Worm (Caenorhabditis elegans) whole organism, L3 larva: ENCODE data around the gene ppk-3.

Experiments
- ZK546.5 ChIP-seq: sonication (generic microtip); optimal IDR thresholded peaks from 2 replicates; lab custom pipeline; 2017; ENCODE audit warnings: missing biosample characterization, missing genetic modification characterization
- aly-2 ChIP-seq: fragments of 150-350 bp; optimal IDR thresholded peaks from 2 replicates; lab custom pipeline; 2014; ENCODE audit warnings: missing biosample characterization, missing genetic modification characterization
- ceh-28 ChIP-seq: fragments of 150-350 bp; optimal IDR thresholded peaks from 2 replicates; lab custom pipeline; 2014; ENCODE audit warnings: missing biosample characterization, missing genetic modification reagents, missing genetic modification characterization
- daf-12 ChIP-seq: fragments of 150-350 bp; optimal IDR thresholded peaks from 2 replicates; lab custom pipeline; 2014; ENCODE audit warnings: missing biosample characterization, missing genetic modification reagents, missing genetic modification characterization
- egl-27 ChIP-seq: sonication (generic microtip); optimal IDR thresholded peaks from 4 replicates; lab custom pipeline; 2017; ENCODE audit warnings: missing biosample characterization, missing genetic modification reagents, missing genetic modification characterization
- egl-5 ChIP-seq: fragments of 150-350 bp; optimal IDR thresholded peaks from 2 replicates; lab custom pipeline; 2017; ENCODE audit warnings: missing biosample characterization, missing genetic modification reagents, missing genetic modification characterization, inconsistent platforms
- elt-1 ChIP-seq: fragments of 150-350 bp; optimal IDR thresholded peaks from 2 replicates; lab custom pipeline; 2014; ENCODE audit warnings: missing biosample characterization, missing genetic modification characterization
- elt-2 ChIP-seq: sonication (generic microtip); optimal IDR thresholded peaks from 2 replicates; lab custom pipeline; 2016; ENCODE audit warnings: missing genetic modification reagents, mild to moderate bottlenecking, missing genetic modification characterization, missing compliant biosample characterization
- eor-1 ChIP-seq, 2 experiments: fragments of 150-350 bp; optimal IDR thresholded peaks; 2 replicates each; lab custom pipeline; 2014 to 2018; ENCODE audit warnings: missing biosample characterization in 2 of 2, missing genetic modification characterization in 2 of 2
- fkh-2 ChIP-seq: fragments of 150-350 bp; optimal IDR thresholded peaks from 2 replicates; lab custom pipeline; 2014; ENCODE audit warnings: missing biosample characterization, missing genetic modification reagents, missing genetic modification characterization
- fos-1 ChIP-seq: fragments of 150-350 bp; optimal IDR thresholded peaks from 2 replicates; lab custom pipeline; 2014; ENCODE audit warnings: missing biosample characterization, missing genetic modification characterization
- jun-1 ChIP-seq: fragments of 150-350 bp; optimal IDR thresholded peaks from 2 replicates; lab custom pipeline; 2014; ENCODE audit warnings: missing biosample characterization, missing genetic modification reagents, missing genetic modification characterization
- lin-15B ChIP-seq: fragments of 150-350 bp; optimal IDR thresholded peaks from 2 replicates; lab custom pipeline; 2014; ENCODE audit warnings: missing biosample characterization, missing genetic modification characterization
- lin-39 ChIP-seq: fragments of 150-350 bp; optimal IDR thresholded peaks from 2 replicates; lab custom pipeline; 2018; ENCODE audit warnings: missing biosample characterization, missing genetic modification reagents, missing genetic modification characterization
- lsy-12 ChIP-seq: sonication (generic microtip); optimal IDR thresholded peaks from 2 replicates; lab custom pipeline; 2016; ENCODE audit warnings: mild to moderate bottlenecking, missing genetic modification characterization, missing compliant biosample characterization
- mdl-1 ChIP-seq: fragments of 150-350 bp; optimal IDR thresholded peaks from 2 replicates; lab custom pipeline; 2014; ENCODE audit warnings: missing biosample characterization, missing genetic modification characterization
- mml-1 ChIP-seq: fragments of 150-350 bp; sonication (generic microtip); optimal IDR thresholded peaks from 3 replicates; lab custom pipeline; 2014; ENCODE audit warnings: missing biosample characterization, missing genetic modification characterization
- nfya-1 ChIP-seq: sonication (generic microtip); optimal IDR thresholded peaks from 2 replicates; lab custom pipeline; 2017; ENCODE audit warnings: missing genetic modification characterization, mild to moderate bottlenecking, missing compliant biosample characterization, antibody characterized with exemption, moderate library complexity; ENCODE audit not compliant: insufficient read depth
- nhr-11 ChIP-seq: fragments of 150-350 bp; optimal IDR thresholded peaks from 2 replicates; lab custom pipeline; 2014; ENCODE audit warnings: missing biosample characterization, missing genetic modification characterization
- nhr-23 ChIP-seq: fragments of 150-350 bp; optimal IDR thresholded peaks from 2 replicates; lab custom pipeline; 2014; ENCODE audit warnings: missing biosample characterization, missing genetic modification reagents, missing genetic modification characterization
- nhr-237 ChIP-seq: fragments of 150-350 bp; optimal IDR thresholded peaks from 2 replicates; lab custom pipeline; 2014; ENCODE audit warnings: missing biosample characterization, missing genetic modification characterization
- nhr-43 ChIP-seq: sonication (generic microtip); optimal IDR thresholded peaks from 2 replicates; lab custom pipeline; 2016; ENCODE audit warnings: mild to moderate bottlenecking, missing genetic modification characterization, missing compliant biosample characterization; ENCODE audit not compliant: poor library complexity, severe bottlenecking
- nhr-67 ChIP-seq: fragments of 150-350 bp; optimal IDR thresholded peaks from 2 replicates; lab custom pipeline; 2014; ENCODE audit warnings: missing biosample characterization, missing genetic modification characterization
- nhr-77 ChIP-seq: fragments of 150-350 bp; optimal IDR thresholded peaks from 2 replicates; lab custom pipeline; 2014; ENCODE audit warnings: missing biosample characterization, missing genetic modification characterization
- pha-4 ChIP-seq: fragments of 150-350 bp; optimal IDR thresholded peaks from 2 replicates; lab custom pipeline; 2014; ENCODE audit warnings: missing biosample characterization, missing genetic modification reagents, missing genetic modification characterization
- pqm-1 ChIP-seq: fragments of 150-350 bp; optimal IDR thresholded peaks from 2 replicates; lab custom pipeline; 2017; ENCODE audit warnings: missing biosample characterization, missing genetic modification characterization, inconsistent platforms
- sea-2 ChIP-seq: fragments of 150-350 bp; sonication (generic microtip); optimal IDR thresholded peaks from 4 replicates; lab custom pipeline; 2014; ENCODE audit warnings: missing biosample characterization, missing genetic modification reagents, missing genetic modification characterization
- skn-1 ChIP-seq: fragments of 150-350 bp; optimal IDR thresholded peaks from 2 replicates; lab custom pipeline; 2014; ENCODE audit warnings: missing biosample characterization, missing genetic modification characterization
- snpc-4 ChIP-seq: fragments of 150-350 bp; optimal IDR thresholded peaks from 2 replicates; lab custom pipeline; 2014; ENCODE audit warnings: missing biosample characterization, missing genetic modification characterization
- tbx-2 ChIP-seq: sonication (generic microtip); optimal IDR thresholded peaks from 2 replicates; lab custom pipeline; 2016; ENCODE audit warnings: mild to moderate bottlenecking, missing genetic modification characterization, missing compliant biosample characterization
- unc-39 ChIP-seq: sonication (generic microtip); optimal IDR thresholded peaks from 4 replicates; lab custom pipeline; 2017; ENCODE audit warnings: missing biosample characterization, missing genetic modification characterization
- unc-62 ChIP-seq: fragments of 150-350 bp; sonication (generic microtip); optimal IDR thresholded peaks from 4 replicates; lab custom pipeline; 2014; ENCODE audit warnings: missing biosample characterization, missing genetic modification reagents, missing genetic modification characterization
- zag-1 ChIP-seq: fragments of 150-350 bp; optimal IDR thresholded peaks from 2 replicates; lab custom pipeline; 2014; ENCODE audit warnings: missing biosample characterization, missing genetic modification characterization
- ztf-11 ChIP-seq: fragments of 150-350 bp; optimal IDR thresholded peaks from 2 replicates; lab custom pipeline; 2014; ENCODE audit warnings: missing biosample characterization, missing genetic modification characterization
- ztf-4 ChIP-seq: fragments of 150-350 bp; optimal IDR thresholded peaks from 2 replicates; lab custom pipeline; 2014; ENCODE audit warnings: missing biosample characterization, missing genetic modification characterization

ppk-3 gene

ce11 chrX:12989205-12989604, 13.8 kb upstream of the ppk-3 start, which contains the start of gene F11C1.7:
TSS of gene F11C1.7 (plus strand) at chrX:12989344.
- TF ChIP-seq egl-27 (tag; lab: Kevin White, UChicago) (no peak), nfya-1 (tag; lab: Kevin White, UChicago) (peak; percentile 46), egl-5 (tag; lab: Kevin White, UChicago) (peak; percentile 26), ztf-4 (tag; lab: Kevin White, UChicago) (no peak), elt-1 (tag; lab: Kevin White, UChicago) (no peak), lin-39 (tag; lab: Kevin White, UChicago) (peak; percentile 15), skn-1 (tag; lab: Kevin White, UChicago) (no peak), nhr-11 (tag; lab: Kevin White, UChicago) (no peak), unc-62 (GFP tag; lab: Kevin White, UChicago) (no peak), mml-1 (no peak), lsy-12 (tag; lab: Kevin White, UChicago) (no peak), pha-4 (tag; lab: Kevin White, UChicago) (peak; percentile 50), jun-1 (tag; lab: Kevin White, UChicago) (no peak), ztf-11 (tag; lab: Kevin White, UChicago) (no peak), snpc-4 (no peak), nhr-77 (no peak), nhr-67 (tag; lab: Kevin White, UChicago) (no peak), fos-1 (tag; lab: Kevin White, UChicago) (no peak), aly-2 (tag; lab: Kevin White, UChicago) (no peak), nhr-43 (no peak), tbx-2 (no peak), daf-12 (tag; lab: Kevin White, UChicago) (no peak), nhr-23 (tag; lab: Kevin White, UChicago) (no peak), elt-2 (tag; lab: Kevin White, UChicago) (no peak), pqm-1 (tag; lab: Kevin White, UChicago) (peak; percentile 9), nhr-237 (tag; lab: Kevin White, UChicago) (no peak), mdl-1 (no peak)

DNA sequence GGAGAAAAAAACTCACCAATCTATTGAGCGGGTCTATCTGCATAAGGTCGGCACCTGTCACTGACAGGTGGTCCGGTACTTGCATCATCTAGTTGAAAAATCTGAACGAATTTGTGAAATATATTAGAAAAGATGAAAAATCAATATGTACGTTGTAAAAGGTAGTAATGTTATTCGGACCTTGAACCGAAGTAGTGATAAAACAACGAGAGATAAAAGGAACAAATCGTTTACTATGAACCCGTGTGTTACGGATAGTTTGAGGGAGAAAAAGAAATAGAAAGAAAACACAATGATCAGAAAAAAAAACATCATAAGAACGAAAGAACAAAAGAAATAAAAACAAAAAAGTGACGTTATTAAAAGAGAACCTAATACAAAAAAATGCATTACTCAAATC, 11.7 kb upstream of the ppk-3 start, which contains the start of gene mff-1:
Gene mff-1 (minus strand): TSS at position 101 of the 400 bp plus-strand sequence.
- TF ChIP-seq nhr-77 = no peak
- no peak for TF ChIP-seq ceh-28 (tag; lab: Kevin White, UChicago)
- TF ChIP-seq nhr-43 = no peak
- TF ChIP-seq zag-1 (tag; lab: Kevin White, UChicago) = no peak
- TF ChIP-seq nfya-1 (tag; lab: Kevin White, UChicago) = no peak
- no peak for TF ChIP-seq unc-39
- TF ChIP-seq sea-2 (GFP tag; lab: Kevin White, UChicago) = no peak
- TF ChIP-seq fkh-2 = no peak
- TF ChIP-seq mdl-1 = no peak
- no peak for TF ChIP-seq eor-1 (tag; optimal IDR thresholded peaks at IDR 0.05; lab: Kevin White, UChicago)
- TF ChIP-seq lsy-12 (tag; lab: Kevin White, UChicago) = no peak
- no peak for TF ChIP-seq skn-1 (tag; lab: Kevin White, UChicago)
- TF ChIP-seq, all 47 proteins: peak for 0

DNA sequence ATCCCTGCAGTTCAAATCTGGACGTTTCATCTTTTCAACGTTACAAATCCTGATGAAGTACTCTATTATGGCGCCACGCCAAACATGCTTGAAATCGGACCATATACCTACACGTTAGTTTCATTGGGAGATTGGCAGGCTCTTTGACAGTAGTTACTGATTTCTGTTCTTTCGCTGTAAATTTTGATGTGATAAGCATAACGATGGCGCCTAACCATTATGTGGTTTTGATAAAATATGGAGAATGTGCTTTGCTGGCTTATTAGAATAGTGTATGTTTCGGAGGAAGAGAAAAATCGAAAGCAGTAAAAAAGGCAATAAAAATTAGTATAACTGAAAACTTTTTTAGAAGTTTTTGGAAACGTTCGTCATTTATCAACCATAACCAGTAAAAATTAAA, 7.3 kb upstream of the ppk-3 start:
- TF ChIP-seq elt-2 (tag; lab: Kevin White, UChicago) = peak; percentile 77
- TF ChIP-seq tbx-2 = no peak
- TF ChIP-seq lin-15B (tag; lab: Kevin White, UChicago) = no peak
- TF ChIP-seq ztf-4 (tag; lab: Kevin White, UChicago) = no peak

- peak; percentile 3 for TF ChIP-seq pha-4 (tag; lab: Kevin White, UChicago)
- TF ChIP-seq ZK546.5 (tag; lab: Kevin White, UChicago) = no peak
- no peak for TF ChIP-seq unc-62 (GFP tag; lab: Kevin White, UChicago)
- TF ChIP-seq elt-2 (tag; lab: Kevin White, UChicago) = peak; percentile 86
- TF ChIP-seq pqm-1 (tag; lab: Kevin White, UChicago) = peak; percentile 31
- TF ChIP-seq, all 47 proteins: peak for 3
Measured at ce11 chrX:12981393-12981792, 5.9 kb upstream of the ppk-3 start, which contains the start of gene scav-4. TSS of gene scav-4 (plus strand) at chrX:12981775.
